Worm (Caenorhabditis elegans) whole organism, late embryonic: Measurements from ENCODE around the gene shc-2.

Experiments used
- ceh-31 ChIP-seq: sonication (generic microtip); optimal IDR thresholded peaks from 2 replicates; lab custom pipeline; 2016; ENCODE audit warnings: missing genetic modification characterization, missing compliant biosample characterization
- pqm-1 ChIP-seq: sonication (generic microtip); optimal IDR thresholded peaks from 2 replicates; lab custom pipeline; 2016; ENCODE audit warnings: missing genetic modification characterization, missing compliant biosample characterization
- syd-9 ChIP-seq: sonication (generic microtip); optimal IDR thresholded peaks from 2 replicates; lab custom pipeline; 2016; ENCODE audit warnings: mild to moderate bottlenecking, missing genetic modification characterization, moderate library complexity, missing compliant biosample characterization

ce11 chrII:4949380-4949950 lies 19.5 kb upstream of the shc-2 start, which contains the start of the genes try-1 and zyg-12:
- TF ChIP-seq syd-9 (no peak), pqm-1 (tag; lab: Kevin White, UChicago) (no peak), ceh-31 (tag; lab: Kevin White, UChicago) (no peak)
